Worm (Caenorhabditis elegans) whole organism, L2 larva: Measurements from ENCODE around the gene spp-28.

Experiments
- C34F6.9 ChIP-seq: fragments of 150-350 bp; optimal IDR thresholded peaks from 2 replicates; lab custom pipeline; 2014; ENCODE audit warnings: missing biosample characterization, missing genetic modification characterization
- R02D3.7 ChIP-seq: fragments of 150-350 bp; optimal IDR thresholded peaks from 2 replicates; lab custom pipeline; 2014; ENCODE audit warnings: missing biosample characterization, missing genetic modification characterization
- alr-1 ChIP-seq: fragments of 150-350 bp; optimal IDR thresholded peaks from 2 replicates; lab custom pipeline; 2014; ENCODE audit warnings: missing biosample characterization, missing genetic modification characterization
- aly-2 ChIP-seq: fragments of 150-350 bp; optimal IDR thresholded peaks from 2 replicates; lab custom pipeline; 2014; ENCODE audit warnings: missing biosample characterization, missing genetic modification characterization
- blmp-1 ChIP-seq: sonication (generic microtip); optimal IDR thresholded peaks from 2 replicates; lab custom pipeline; 2017; ENCODE audit warnings: missing genetic modification characterization, mild to moderate bottlenecking, missing compliant biosample characterization, antibody characterized with exemption, moderate library complexity; ENCODE audit not compliant: insufficient read depth
- ceh-16 ChIP-seq: fragments of 150-350 bp; optimal IDR thresholded peaks from 2 replicates; lab custom pipeline; 2014; ENCODE audit warnings: missing biosample characterization, missing genetic modification characterization
- crh-2 ChIP-seq: sonication (generic microtip); optimal IDR thresholded peaks from 2 replicates; lab custom pipeline; 2017; ENCODE audit warnings: missing biosample characterization, missing genetic modification characterization
- dmd-4 ChIP-seq: sonication (generic microtip); optimal IDR thresholded peaks from 2 replicates; lab custom pipeline; 2017; ENCODE audit warnings: missing biosample characterization, missing genetic modification characterization
- egl-27 ChIP-seq: sonication (generic microtip); optimal IDR thresholded peaks from 3 replicates; lab custom pipeline; 2017; ENCODE audit warnings: missing biosample characterization, missing genetic modification reagents, missing genetic modification characterization
- elt-1 ChIP-seq: fragments of 150-350 bp; optimal IDR thresholded peaks from 2 replicates; lab custom pipeline; 2014; ENCODE audit warnings: missing biosample characterization, missing genetic modification characterization
- elt-3 ChIP-seq: sonication (generic microtip); optimal IDR thresholded peaks from 2 replicates; lab custom pipeline; 2017; ENCODE audit warnings: missing biosample characterization, missing genetic modification characterization
- fos-1 ChIP-seq: fragments of 150-350 bp; optimal IDR thresholded peaks from 2 replicates; lab custom pipeline; 2014; ENCODE audit warnings: missing biosample characterization, missing genetic modification characterization
- gmeb-1 ChIP-seq: fragments of 150-350 bp; optimal IDR thresholded peaks from 2 replicates; lab custom pipeline; 2014; ENCODE audit warnings: missing biosample characterization, missing genetic modification characterization
- lin-11 ChIP-seq: fragments of 150-350 bp; sonication (generic microtip); optimal IDR thresholded peaks from 2 replicates; lab custom pipeline; 2014; ENCODE audit warnings: missing biosample characterization, missing genetic modification characterization, inconsistent platforms, mixed read lengths
- lin-13 ChIP-seq: fragments of 150-350 bp; optimal IDR thresholded peaks from 2 replicates; lab custom pipeline; 2014; ENCODE audit warnings: missing biosample characterization, missing genetic modification reagents, missing genetic modification characterization
- lsy-2 ChIP-seq, 2 experiments: fragments of 150-350 bp in 1 of 2; sonication (generic microtip) in 1 of 2; optimal IDR thresholded peaks; 2 replicates each; lab custom pipeline; 2014 to 2017; ENCODE audit warnings: missing biosample characterization in 2 of 2, missing genetic modification characterization in 2 of 2
- mab-5 ChIP-seq: fragments of 150-350 bp; optimal IDR thresholded peaks from 2 replicates; lab custom pipeline; 2014; ENCODE audit warnings: missing biosample characterization, missing genetic modification characterization
- nhr-10 ChIP-seq: sonication (generic microtip); optimal IDR thresholded peaks from 2 replicates; lab custom pipeline; 2017; ENCODE audit warnings: missing biosample characterization, missing genetic modification characterization
- nhr-11 ChIP-seq: fragments of 150-350 bp; optimal IDR thresholded peaks from 2 replicates; lab custom pipeline; 2014; ENCODE audit warnings: missing biosample characterization, missing genetic modification characterization
- nhr-12 ChIP-seq: fragments of 150-350 bp; optimal IDR thresholded peaks from 2 replicates; lab custom pipeline; 2014; ENCODE audit warnings: missing biosample characterization, missing genetic modification characterization
- nhr-129 ChIP-seq: fragments of 150-350 bp; optimal IDR thresholded peaks from 2 replicates; lab custom pipeline; 2014; ENCODE audit warnings: missing biosample characterization, missing genetic modification characterization
- nhr-23 ChIP-seq: fragments of 150-350 bp; optimal IDR thresholded peaks from 2 replicates; lab custom pipeline; 2014; ENCODE audit warnings: missing biosample characterization, missing genetic modification reagents, missing genetic modification characterization
- nhr-237 ChIP-seq: fragments of 150-350 bp; optimal IDR thresholded peaks from 2 replicates; lab custom pipeline; 2014; ENCODE audit warnings: missing biosample characterization, missing genetic modification characterization
- nhr-6 ChIP-seq: fragments of 150-350 bp; optimal IDR thresholded peaks from 2 replicates; lab custom pipeline; 2014; ENCODE audit warnings: missing biosample characterization, missing genetic modification characterization
- nhr-77 ChIP-seq: fragments of 150-350 bp; optimal IDR thresholded peaks from 2 replicates; lab custom pipeline; 2014; ENCODE audit warnings: missing biosample characterization, missing genetic modification characterization
- sem-4 ChIP-seq: fragments of 150-350 bp; optimal IDR thresholded peaks from 2 replicates; lab custom pipeline; 2014; ENCODE audit warnings: missing biosample characterization, missing genetic modification reagents, missing genetic modification characterization
- skn-1 ChIP-seq: sonication (generic microtip); optimal IDR thresholded peaks from 2 replicates; lab custom pipeline; 2017; ENCODE audit warnings: missing biosample characterization, missing genetic modification characterization
- sma-3 ChIP-seq: sonication (generic microtip); optimal IDR thresholded peaks from 2 replicates; lab custom pipeline; 2016; ENCODE audit warnings: missing genetic modification reagents, missing genetic modification characterization, missing compliant biosample characterization
- snpc-4 ChIP-seq: fragments of 150-350 bp; optimal IDR thresholded peaks from 2 replicates; lab custom pipeline; 2014; ENCODE audit warnings: missing biosample characterization, missing genetic modification characterization
- unc-39 ChIP-seq: fragments of 150-350 bp; optimal IDR thresholded peaks from 2 replicates; lab custom pipeline; 2014; ENCODE audit warnings: missing biosample characterization, missing genetic modification characterization
- unc-55 ChIP-seq: fragments of 150-350 bp; sonication (generic microtip); optimal IDR thresholded peaks from 3 replicates; lab custom pipeline; 2014; ENCODE audit warnings: missing biosample characterization, missing genetic modification reagents, missing genetic modification characterization
- zag-1 ChIP-seq: fragments of 150-350 bp; optimal IDR thresholded peaks from 2 replicates; lab custom pipeline; 2014; ENCODE audit warnings: missing biosample characterization, missing genetic modification characterization
- ztf-1 ChIP-seq: fragments of 200-800 bp; sonication (Bioruptor generic); conservative IDR thresholded peaks from 2 replicates; pipeline ENCODE4 v1.3.6; 2022; ENCODE audit warnings: missing genetic modification characterization, missing compliant biosample characterization
- ztf-11 ChIP-seq: sonication (generic microtip); optimal IDR thresholded peaks from 2 replicates; lab custom pipeline; 2017; ENCODE audit warnings: missing biosample characterization, missing genetic modification characterization
- ztf-4 ChIP-seq: fragments of 150-350 bp; optimal IDR thresholded peaks from 2 replicates; lab custom pipeline; 2014; ENCODE audit warnings: missing biosample characterization, missing genetic modification characterization

Gene spp-28

DNA sequence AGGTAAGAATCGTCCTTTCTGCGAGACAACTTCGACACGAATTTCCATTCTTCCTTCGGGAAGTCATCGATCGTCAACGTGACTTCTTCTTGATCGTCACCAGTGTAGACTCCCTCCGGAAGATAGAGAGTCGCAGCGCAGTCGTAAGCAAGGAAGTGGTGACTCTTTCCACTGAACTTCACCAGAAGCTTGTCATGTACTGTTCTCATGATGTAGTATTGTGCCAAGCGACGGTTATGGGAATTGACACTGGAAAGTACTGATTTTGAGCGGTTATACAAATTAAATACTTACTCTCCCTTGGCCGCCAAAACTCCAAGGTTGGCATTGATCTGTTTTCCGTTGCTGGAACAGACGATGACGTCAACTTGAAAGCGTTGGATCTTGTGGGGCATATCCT lies 14.7 kb downstream of the spp-28 start:
- TF ChIP-seq ceh-16 (tag; lab: Kevin White, UChicago), result no peak
- TF ChIP-seq snpc-4 (tag; lab: Kevin White, UChicago), result no peak
- TF ChIP-seq aly-2 (tag; lab: Kevin White, UChicago), result no peak
- TF ChIP-seq nhr-6 (tag; lab: Kevin White, UChicago), result no peak
- no peak for TF ChIP-seq elt-3
- no peak for TF ChIP-seq skn-1 (tag; lab: Kevin White, UChicago)
- no peak for TF ChIP-seq lin-11 (tag; lab: Kevin White, UChicago)
- no peak for TF ChIP-seq lin-13 (GFP tag; lab: Kevin White, UChicago)
- TF ChIP-seq nhr-237 (tag; lab: Kevin White, UChicago), result no peak
- TF ChIP-seq zag-1, result no peak
- TF ChIP-seq C34F6.9 (tag; lab: Kevin White, UChicago), result no peak
- TF ChIP-seq ztf-11 (tag; lab: Kevin White, UChicago), result no peak
- TF ChIP-seq alr-1 (tag; lab: Kevin White, UChicago), result no peak
- no peak for TF ChIP-seq ztf-4 (tag; lab: Kevin White, UChicago)
- no peak for TF ChIP-seq R02D3.7 (tag; lab: Kevin White, UChicago)
- no peak for TF ChIP-seq nhr-77 (tag; lab: Kevin White, UChicago)
- TF ChIP-seq gmeb-1, result no peak
- TF ChIP-seq nhr-23 (tag; lab: Kevin White, UChicago), result no peak
- TF ChIP-seq elt-1 (tag; lab: Kevin White, UChicago), result no peak
- TF ChIP-seq ztf-1, result no peak
- TF ChIP-seq, all 48 proteins: peak for 0

DNA sequence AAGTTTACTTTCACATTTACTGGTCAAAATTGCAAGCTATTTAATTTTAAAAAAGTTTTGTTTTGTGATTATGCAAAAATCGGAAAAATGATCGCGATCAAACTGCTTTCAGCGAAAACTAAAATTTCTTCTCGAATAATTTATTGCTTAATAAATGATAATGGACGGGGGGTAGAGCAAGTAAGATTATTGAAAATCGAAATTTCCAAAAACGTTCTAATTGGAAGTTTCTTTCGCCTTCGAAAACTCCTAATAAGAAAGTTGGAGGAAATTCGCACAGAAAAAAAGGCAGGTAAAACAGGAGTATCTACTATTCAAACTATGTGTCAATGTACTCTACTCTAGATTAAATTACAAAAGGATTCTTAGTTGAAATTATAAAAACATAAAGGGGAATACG lies 17.9 kb downstream of the spp-28 start:
- no peak for TF ChIP-seq crh-2 (tag; lab: Kevin White, UChicago)
- no peak for TF ChIP-seq sem-4 (tag; lab: Kevin White, UChicago)
- no peak for TF ChIP-seq unc-39 (tag; lab: Kevin White, UChicago)
- TF ChIP-seq dmd-4 (tag; lab: Kevin White, UChicago), result no peak
- no peak for TF ChIP-seq elt-1 (tag; lab: Kevin White, UChicago)
- TF ChIP-seq blmp-1 (tag; lab: Kevin White, UChicago), result no peak
- no peak for TF ChIP-seq egl-27 (tag; lab: Kevin White, UChicago)

DNA sequence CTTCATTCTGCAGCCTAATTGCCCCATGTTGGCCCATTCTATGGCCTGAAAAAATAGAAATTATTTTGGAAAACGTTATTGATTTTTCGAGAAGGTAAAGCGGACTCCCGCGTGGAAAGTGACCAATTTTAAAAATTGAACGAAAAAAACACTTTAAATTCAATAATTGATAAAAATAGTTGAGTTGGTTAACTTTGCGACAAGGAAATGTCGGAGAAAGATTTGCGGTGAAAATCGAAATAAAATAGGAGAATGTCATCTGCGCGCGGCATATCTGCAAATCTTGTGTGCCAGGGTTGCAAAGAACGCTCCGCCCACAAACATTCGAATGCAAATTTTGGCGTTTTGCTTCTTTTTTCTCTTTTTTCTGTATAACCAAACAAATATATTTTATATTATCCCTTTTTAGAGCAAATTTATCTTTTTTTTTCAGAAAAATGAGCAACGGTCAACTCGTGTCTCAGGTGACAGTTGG lies 19.2 kb downstream of the spp-28 start, which contains the start of the genes rnf-121 and C16C10.4:
rnf-121 (minus strand) TSS at position 51 of the 475 bp plus-strand sequence.
C16C10.4 (plus strand) TSS at position 434 of the 475 bp plus-strand sequence.
- TF ChIP-seq C34F6.9 (tag; lab: Kevin White, UChicago), result peak; percentile 76
- peak; percentile 78 for TF ChIP-seq gmeb-1
- TF ChIP-seq lsy-2 (tag; optimal IDR thresholded peaks at IDR 0.05; lab: Kevin White, UChicago), result peak; percentile 58 to 79
- no peak for TF ChIP-seq nhr-12 (tag; lab: Kevin White, UChicago)
- peak; percentile 72 for TF ChIP-seq unc-55 (GFP tag; lab: Kevin White, UChicago)
- peak; percentile 16 for TF ChIP-seq ztf-11 (tag; lab: Kevin White, UChicago)
- no peak for TF ChIP-seq alr-1 (tag; lab: Kevin White, UChicago)
- TF ChIP-seq R02D3.7 (tag; lab: Kevin White, UChicago), result peak; percentile 31
- peak; percentile 45 for TF ChIP-seq sem-4 (tag; lab: Kevin White, UChicago)
- TF ChIP-seq aly-2 (tag; lab: Kevin White, UChicago), result no peak
- TF ChIP-seq lin-13 (GFP tag; lab: Kevin White, UChicago), result peak; percentile 56
- peak; percentile 1 for TF ChIP-seq fos-1 (tag; lab: Kevin White, UChicago)
- TF ChIP-seq elt-3, result no peak
- TF ChIP-seq skn-1 (tag; lab: Kevin White, UChicago), result peak; percentile 11
- peak; percentile 73 for TF ChIP-seq nhr-129
- TF ChIP-seq nhr-11, result no peak
- TF ChIP-seq mab-5 (tag; lab: Kevin White, UChicago), result peak; percentile 69
- TF ChIP-seq ztf-4 (tag; lab: Kevin White, UChicago), result peak; percentile 16
- TF ChIP-seq lin-11 (tag; lab: Kevin White, UChicago), result peak; percentile 52
- TF ChIP-seq sma-3 (GFP tag; lab: Kevin White, UChicago), result peak; percentile 73
- peak; percentile 23 for TF ChIP-seq egl-27 (tag; lab: Kevin White, UChicago)

DNA sequence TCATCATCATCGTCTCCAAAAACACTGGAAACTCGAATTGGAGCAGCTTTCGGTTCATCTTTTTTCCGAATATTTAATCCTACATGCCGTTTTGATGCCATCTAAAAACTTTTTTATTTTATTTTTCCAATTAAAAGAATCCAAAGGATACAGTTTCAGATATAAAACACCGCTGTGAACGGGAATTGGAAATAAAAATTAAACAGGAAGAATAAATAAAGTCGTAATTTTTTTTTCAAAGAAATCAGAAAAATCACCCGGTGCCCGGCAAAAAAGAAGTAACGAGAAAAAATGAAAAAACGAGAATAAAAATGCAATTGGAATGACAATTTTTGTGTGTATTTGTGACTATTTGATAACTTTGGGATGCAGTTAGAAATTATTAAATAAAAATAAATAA lies 21.5 kb downstream of the spp-28 start, which contains the start of gene ccdc-55:
ccdc-55 (minus strand) TSS at position 101 of the 400 bp plus-strand sequence.
- TF ChIP-seq unc-55 (GFP tag; lab: Kevin White, UChicago) (no peak), elt-3 (no peak), nhr-129 (no peak), snpc-4 (tag; lab: Kevin White, UChicago) (no peak), nhr-10 (no peak), skn-1 (tag; lab: Kevin White, UChicago) (no peak)
